Worm (Caenorhabditis elegans) whole organism, young adult: Measurements from ENCODE around the gene R04F11.5.
A peak's percentile ranks its signal among the peaks of the same experiment; 100 is the strongest.

ENCODE experiments used
- C06A6.2 ChIP-seq: fragments of 200-800 bp; sonication (Bioruptor generic); conservative IDR thresholded peaks from 2 replicates; pipeline ENCODE4 v1.3.6; 2022; ENCODE audit warnings: missing genetic modification characterization, missing compliant biosample characterization
- C17E4.6 ChIP-seq: fragments of 200-800 bp; sonication (Bioruptor generic); IDR thresholded peaks from 2 replicates; pipeline ENCODE4 v1.3.6; 2022; ENCODE audit warnings: missing genetic modification reagents, missing genetic modification characterization, missing compliant biosample characterization
- F23B12.7 ChIP-seq: sonication (generic microtip); optimal IDR thresholded peaks from 2 replicates; lab custom pipeline; 2017; ENCODE audit warnings: missing genetic modification characterization, mild to moderate bottlenecking, missing compliant biosample characterization, antibody characterized with exemption, moderate library complexity; ENCODE audit not compliant: insufficient read depth
- F37B4.10 ChIP-seq: fragments of 200-800 bp; sonication (Bioruptor generic); IDR thresholded peaks from 2 replicates; pipeline ENCODE4 v1.3.6; 2022; ENCODE audit warnings: missing genetic modification characterization, missing compliant biosample characterization
- F52B5.7 ChIP-seq: sonication (generic microtip); optimal IDR thresholded peaks from 2 replicates; lab custom pipeline; 2016; ENCODE audit warnings: mild to moderate bottlenecking, missing genetic modification characterization, missing compliant biosample characterization
- F55B11.4 ChIP-seq: sonication (generic microtip); optimal IDR thresholded peaks from 2 replicates; lab custom pipeline; 2016; ENCODE audit warnings: missing compliant biosample characterization, missing genetic modification characterization, borderline replicate concordance; ENCODE audit not compliant: insufficient read depth
- K12H6.12 ChIP-seq: fragments of 200-800 bp; sonication (Bioruptor generic); optimal IDR thresholded peaks from 2 replicates; lab custom pipeline; 2018; ENCODE audit warnings: mild to moderate bottlenecking, missing genetic modification characterization, missing compliant biosample characterization
- T26A5.8 ChIP-seq: sonication (generic microtip); optimal IDR thresholded peaks from 2 replicates; lab custom pipeline; 2016; ENCODE audit warnings: missing genetic modification characterization, missing compliant biosample characterization
- akir-1 ChIP-seq: fragments of 200-800 bp; sonication (Bioruptor generic); optimal IDR thresholded peaks from 2 replicates; lab custom pipeline; 2018; ENCODE audit warnings: mild to moderate bottlenecking, missing genetic modification characterization, moderate library complexity, missing compliant biosample characterization
- aptf-3 ChIP-seq: fragments of 200-800 bp; sonication (Bioruptor generic); IDR thresholded peaks from 2 replicates; pipeline ENCODE4 v1.3.6; 2022; ENCODE audit warnings: missing genetic modification characterization, missing compliant biosample characterization
- ccch-3 ChIP-seq: fragments of 200-800 bp; sonication (Bioruptor generic); optimal IDR thresholded peaks from 2 replicates; lab custom pipeline; 2018; ENCODE audit warnings: mild to moderate bottlenecking, missing genetic modification characterization, missing compliant biosample characterization
- cebp-1 ChIP-seq, 2 experiments: fragments of 200-800 bp in 1 of 2; sonication (Bioruptor generic) in 1 of 2; sonication (generic microtip) in 1 of 2; IDR thresholded peaks in 1 of 2; optimal IDR thresholded peaks in 1 of 2; 2 replicates each; pipeline versions ENCODE4 v1.3.6 to Lab custom; 2017 to 2022; ENCODE audit warnings: missing compliant biosample characterization in 2 of 2, missing genetic modification characterization in 2 of 2, mild to moderate bottlenecking in 1 of 2, missing genetic modification reagents in 1 of 2, moderate library complexity in 1 of 2
- cebp-2 ChIP-seq: fragments of 200-800 bp; sonication (Bioruptor generic); IDR thresholded peaks from 2 replicates; pipeline ENCODE4 v1.3.6; 2022; ENCODE audit warnings: missing genetic modification characterization, missing compliant biosample characterization
- ceh-91 ChIP-seq: fragments of 200-800 bp; sonication (Bioruptor generic); IDR thresholded peaks from 2 replicates; pipeline ENCODE4 v1.3.6; 2022; ENCODE audit warnings: missing genetic modification reagents, missing genetic modification characterization, missing compliant biosample characterization
- dox-1 ChIP-seq: fragments of 200-800 bp; sonication (Bioruptor generic); IDR thresholded peaks from 2 replicates; pipeline ENCODE4 v1.3.6; 2022; ENCODE audit warnings: missing genetic modification reagents, missing genetic modification characterization, missing compliant biosample characterization
- efl-1 ChIP-seq: fragments of 150-350 bp; optimal IDR thresholded peaks from 2 replicates; lab custom pipeline; 2014; ENCODE audit warnings: missing biosample characterization, missing genetic modification reagents, missing genetic modification characterization
- fkh-3 ChIP-seq: sonication (generic microtip); optimal IDR thresholded peaks from 2 replicates; lab custom pipeline; 2016; ENCODE audit warnings: mild to moderate bottlenecking, missing genetic modification characterization, missing compliant biosample characterization
- hmg-1.2 ChIP-seq: fragments of 200-800 bp; sonication (Bioruptor generic); IDR thresholded peaks from 2 replicates; pipeline ENCODE4 v1.3.6; 2022; ENCODE audit warnings: missing genetic modification reagents, missing genetic modification characterization, missing compliant biosample characterization
- let-607 ChIP-seq, 2 experiments: fragments of 200-800 bp in 1 of 2; sonication (Bioruptor generic) in 1 of 2; sonication (generic microtip) in 1 of 2; optimal IDR thresholded peaks; 2 replicates each; lab custom pipeline; 2016 to 2018; ENCODE audit warnings: mild to moderate bottlenecking in 2 of 2, missing compliant biosample characterization in 2 of 2, missing genetic modification characterization in 2 of 2, moderate library complexity in 2 of 2, missing genotype in 1 of 2
- lin-54 ChIP-seq: fragments of 200-800 bp; sonication (Bioruptor generic); optimal IDR thresholded peaks from 2 replicates; lab custom pipeline; 2018; ENCODE audit warnings: mild to moderate bottlenecking, missing genetic modification characterization, missing compliant biosample characterization
- lir-1 ChIP-seq: fragments of 200-800 bp; sonication (Bioruptor generic); conservative IDR thresholded peaks from 2 replicates; pipeline ENCODE4 v1.3.6; 2022; ENCODE audit warnings: missing genetic modification reagents, missing genetic modification characterization, missing compliant biosample characterization
- madf-10 ChIP-seq: sonication (generic microtip); optimal IDR thresholded peaks from 2 replicates; lab custom pipeline; 2016; ENCODE audit warnings: mild to moderate bottlenecking, missing genetic modification characterization, missing compliant biosample characterization
- madf-6 ChIP-seq: fragments of 200-800 bp; sonication (Bioruptor generic); IDR thresholded peaks from 2 replicates; pipeline ENCODE4 v1.3.6; 2022; ENCODE audit warnings: missing genetic modification reagents, missing genetic modification characterization, missing compliant biosample characterization
- pbrm-1 ChIP-seq: fragments of 200-800 bp; sonication (Bioruptor generic); IDR thresholded peaks from 2 replicates; pipeline ENCODE4 v1.3.6; 2022; ENCODE audit warnings: missing genetic modification reagents, missing genetic modification characterization, missing compliant biosample characterization
- rpc-1 ChIP-seq, 2 experiments: fragments of 150-350 bp in 1 of 2; sonication (generic microtip) in 1 of 2; optimal IDR thresholded peaks; 2 replicates each; lab custom pipeline; 2014 to 2018; ENCODE audit warnings: missing biosample characterization in 1 of 2, missing genetic modification characterization in 1 of 2, missing genetic modification reagents in 1 of 2, missing genotype in 1 of 2
- sea-2 ChIP-seq: fragments of 200-800 bp; sonication (Bioruptor generic); IDR thresholded peaks from 2 replicates; pipeline ENCODE4 v1.3.6; 2022; ENCODE audit warnings: missing genetic modification characterization, missing compliant biosample characterization
- snpc-1.3 ChIP-seq: sonication (generic microtip); optimal IDR thresholded peaks from 2 replicates; lab custom pipeline; 2017; ENCODE audit warnings: missing genetic modification characterization, mild to moderate bottlenecking, missing compliant biosample characterization, antibody characterized with exemption, moderate library complexity, missing genotype, missing genetic modification reagents; ENCODE audit not compliant: insufficient read depth
- snpc-3.4 ChIP-seq: sonication (generic microtip); optimal IDR thresholded peaks from 2 replicates; lab custom pipeline; 2017; ENCODE audit warnings: missing genetic modification characterization, mild to moderate bottlenecking, missing compliant biosample characterization, antibody characterized with exemption, moderate library complexity, missing genotype, missing genetic modification reagents
- snpc-4 ChIP-seq, 5 experiments: fragments of 150-350 bp in 1 of 5; sonication (generic microtip) in 4 of 5; optimal IDR thresholded peaks; 2 replicates each; lab custom pipeline; 2014 to 2018; ENCODE audit warnings: missing genetic modification characterization in 5 of 5, missing biosample characterization in 3 of 5, antibody characterized with exemption in 2 of 5, mild to moderate bottlenecking in 2 of 5, missing compliant biosample characterization in 2 of 5, missing genotype in 2 of 5, moderate library complexity in 2 of 5, missing genetic modification reagents in 1 of 5
- somi-1 ChIP-seq: fragments of 200-800 bp; sonication (Bioruptor generic); optimal IDR thresholded peaks from 2 replicates; lab custom pipeline; 2018; ENCODE audit warnings: mild to moderate bottlenecking, missing genetic modification characterization, missing compliant biosample characterization
- tbp1 ChIP-seq: fragments of 200-800 bp; sonication (Bioruptor generic); optimal IDR thresholded peaks from 2 replicates; lab custom pipeline; 2018; ENCODE audit warnings: mild to moderate bottlenecking, missing genetic modification characterization, missing compliant biosample characterization
- tbx-9 ChIP-seq: sonication (generic microtip); optimal IDR thresholded peaks from 2 replicates; lab custom pipeline; 2016; ENCODE audit warnings: borderline replicate concordance, missing genetic modification characterization, inconsistent platforms, missing compliant biosample characterization
- unc-62 ChIP-seq: fragments of 150-350 bp; optimal IDR thresholded peaks from 2 replicates; lab custom pipeline; 2014; ENCODE audit warnings: missing biosample characterization, missing genetic modification reagents, missing genetic modification characterization
- zfh-2 ChIP-seq: fragments of 200-800 bp; sonication (Bioruptor generic); conservative IDR thresholded peaks from 2 replicates; pipeline ENCODE4 v1.3.6; 2022; ENCODE audit warnings: missing genetic modification reagents, missing genetic modification characterization, missing compliant biosample characterization
- ztf-18 ChIP-seq: sonication (generic microtip); optimal IDR thresholded peaks from 2 replicates; lab custom pipeline; 2016; ENCODE audit warnings: missing genotype, mild to moderate bottlenecking, missing genetic modification characterization, missing compliant biosample characterization

The R04F11.5 gene

ce11 chrV:12291587-12291986 lies 26.2 kb downstream of the R04F11.5 start, which contains the start of the genes srpa-68 and srh-16 (continued):
- TF ChIP-seq rpc-1 (optimal IDR thresholded peaks at IDR 0.05; lab: Kevin White, UChicago) (no peak), rpc-1 (tag; optimal IDR thresholded peaks at IDR 0.05; lab: Kevin White, UChicago) (no peak), T26A5.8 (tag; lab: Kevin White, UChicago) (no peak), ccch-3 (GFP tag; lab: Kevin White, UChicago) (no peak), akir-1 (GFP tag; lab: Kevin White, UChicago) (no peak), madf-10 (tag; lab: Kevin White, UChicago) (peak; percentile 58), lir-1 (GFP tag; lab: Robert Waterston, UW) (0 out of 2 replicates have a peak, but pooled peaks have one; percentile 41), dox-1 (GFP tag; lab: Robert Waterston, UW) (peak; percentile 90)

ce11 chrV:12288577-12288976 lies 29.2 kb downstream of the R04F11.5 start, which contains the start of gene rskd-1:
rskd-1 (minus strand) TSS chrV:12288615.
- TF ChIP-seq zfh-2 (GFP tag; lab: Robert Waterston, UW) (no peak), snpc-3.4 (tag; lab: Kevin White, UChicago) (peak; percentile 35), hmg-1.2 (peak; percentile 41; the same call in 1 of the 2 replicates), snpc-4 (GFP tag; optimal IDR thresholded peaks at IDR 0.05; lab: Kevin White, UChicago) (no peak), snpc-4 (tag; optimal IDR thresholded peaks at IDR 0.05; lab: Kevin White, UChicago) (no peak), snpc-1.3 (tag; lab: Kevin White, UChicago) (no peak), let-607 (tag; optimal IDR thresholded peaks at IDR 0.05; lab: Kevin White, UChicago) (no peak), aptf-3 (no peak), sea-2 (GFP tag; lab: Robert Waterston, UW) (no peak), cebp-1 (GFP tag; IDR thresholded peaks at IDR 0.05; lab: Robert Waterston, UW) (peak; percentile 67; the same call in 1 of the 2 replicates), cebp-1 (tag; optimal IDR thresholded peaks at IDR 0.05; lab: Kevin White, UChicago) (peak; percentile 74), ceh-91 (GFP tag; lab: Robert Waterston, UW) (no peak), ztf-18 (tag; lab: Kevin White, UChicago) (peak; percentile 4)
- TF ChIP-seq, all 124 proteins: peak for 4

- TF ChIP-seq cebp-2 (GFP tag; lab: Robert Waterston, UW) (no peak), efl-1 (GFP tag; lab: Kevin White, UChicago) (no peak), F23B12.7 (tag; lab: Kevin White, UChicago) (no peak), pbrm-1 (GFP tag; lab: Robert Waterston, UW) (no peak), C17E4.6 (GFP tag; lab: Robert Waterston, UW) (no peak), let-607 (tag; optimal IDR thresholded peaks at IDR 0.05; lab: Kevin White, UChicago) (no peak), F52B5.7 (no peak), lin-54 (GFP tag; lab: Kevin White, UChicago) (no peak), F55B11.4 (tag; lab: Kevin White, UChicago) (no peak), unc-62 (GFP tag; lab: Kevin White, UChicago) (no peak), F37B4.10 (no peak), somi-1 (GFP tag; lab: Kevin White, UChicago) (no peak), madf-6 (GFP tag; lab: Robert Waterston, UW) (no peak)
Measured at ce11 chrV:12287667-12288066, 30.2 kb downstream of the R04F11.5 start.

- TF ChIP-seq K12H6.12 (tag; lab: Kevin White, UChicago) (no peak), fkh-3 (tag; lab: Kevin White, UChicago) (no peak), C06A6.2 (no peak), efl-1 (GFP tag; lab: Kevin White, UChicago) (no peak), tbp1 (no peak), tbx-9 (no peak), sea-2 (GFP tag; lab: Robert Waterston, UW) (no peak)
- TF ChIP-seq, all 124 proteins: peak for 0
Measured at ce11 chrV:12283187-12283586, 34.6 kb downstream of the R04F11.5 start, which contains the start of gene F55C5.10. F55C5.10 (plus strand) TSS chrV:12283487.
